Worm (Caenorhabditis elegans): ENCODE data around the gene sec-15.

- TF ChIP-seq nhr-12 (tag; optimal IDR thresholded peaks at IDR 0.05) (no peak), snpc-4 (tag; optimal IDR thresholded peaks at IDR 0.05) (no peak), pha-4 (tag; optimal IDR thresholded peaks at IDR 0.05) (no peak), unc-62 (GFP tag; optimal IDR thresholded peaks at IDR 0.05) (no peak), nhr-237 (tag; optimal IDR thresholded peaks at IDR 0.05) (no peak), flh-1 (GFP tag; optimal IDR thresholded peaks at IDR 0.05) (no peak), nhr-76 (tag; optimal IDR thresholded peaks at IDR 0.05) (no peak), mab-5 (tag; optimal IDR thresholded peaks at IDR 0.05) (no peak), ztf-11 (tag; optimal IDR thresholded peaks at IDR 0.05) (no peak), mep-1 (tag; optimal IDR thresholded peaks at IDR 0.05) (no peak), ces-1 (GFP tag; optimal IDR thresholded peaks at IDR 0.05) (no peak), ceh-43 (GFP tag; optimal IDR thresholded peaks at IDR 0.05) (no peak), bed-3 (GFP tag; optimal IDR thresholded peaks at IDR 0.05) (no peak)
These were observed 14.9 kb downstream of the sec-15 start for ce11 chrX:8820643-8821042.
